Worm (Caenorhabditis elegans): ENCODE data around the gene xbx-9.

DNA sequence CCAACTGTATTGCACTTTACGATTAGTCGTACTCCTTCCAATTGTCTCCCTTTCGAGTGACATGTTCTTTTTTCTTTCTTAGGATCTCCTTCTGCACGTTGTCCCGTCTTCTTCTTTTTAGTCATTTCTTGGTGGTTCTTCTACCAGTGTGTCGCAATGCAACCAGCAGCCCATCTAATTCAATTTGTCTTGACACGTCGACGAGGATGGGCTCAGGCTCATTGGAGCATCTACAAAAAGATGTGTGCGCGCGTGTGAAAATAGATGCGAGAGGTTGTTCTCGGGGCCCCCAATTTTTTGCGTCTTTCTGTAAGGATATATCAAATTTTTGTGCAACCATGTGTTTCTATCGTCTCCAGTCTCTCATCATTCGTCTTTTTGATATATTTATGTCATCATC lies 32.4 kb upstream of the xbx-9 start:
- no peak for TF ChIP-seq dao-5 (tag; optimal IDR thresholded peaks at IDR 0.05)
- no peak for TF ChIP-seq W03F9.2 (tag; optimal IDR thresholded peaks at IDR 0.05)
- TF ChIP-seq him-1 (tag; optimal IDR thresholded peaks at IDR 0.05) = no peak

Measured in whole organism, L4/young adult.